Fruit fly (Drosophila melanogaster) whole organism, embryonic: ENCODE results near the gene CG34242.

Experiments used
- BEAF-32 ChIP-seq: fragments of 200-800 bp; sonication (Bioruptor generic); optimal IDR thresholded peaks from 3 replicates; lab custom pipeline; 2017; ENCODE audit warnings: missing biosample characterization, missing genetic modification characterization, mild to moderate bottlenecking, moderate library complexity, missing genetic modification reagents
- C15 ChIP-seq: fragments of 200-800 bp; sonication (Bioruptor generic); IDR thresholded peaks from 3 replicates; pipeline ENCODE4 v1.3.6; 2022; ENCODE audit warnings: missing biosample characterization, missing genetic modification characterization
- CG10654 ChIP-seq: fragments of 200-800 bp; sonication (Bioruptor generic); optimal IDR thresholded peaks from 2 replicates; lab custom pipeline; 2016; ENCODE audit warnings: missing biosample characterization, missing genetic modification characterization
- CG10959 ChIP-seq: fragments of 200-800 bp; sonication (Bioruptor generic); IDR thresholded peaks from 2 replicates; pipeline ENCODE4 v1.3.6; 2022; ENCODE audit warnings: missing biosample characterization, missing genetic modification characterization
- CG11085 ChIP-seq: fragments of 200-800 bp; sonication (Bioruptor generic); IDR thresholded peaks from 2 replicates; pipeline ENCODE4 v1.3.6; 2022; ENCODE audit warnings: missing biosample characterization, missing genetic modification characterization
- CG11504 ChIP-seq: fragments of 200-800 bp; sonication (Bioruptor generic); optimal IDR thresholded peaks from 3 replicates; lab custom pipeline; 2019; ENCODE audit warnings: missing biosample characterization, mild to moderate bottlenecking, missing genetic modification characterization, moderate library complexity
- CG12104 ChIP-seq: fragments of 200-800 bp; sonication (Bioruptor generic); optimal IDR thresholded peaks from 3 replicates; lab custom pipeline; 2016; ENCODE audit warnings: missing biosample characterization, missing genetic modification characterization
- CG12155 ChIP-seq: fragments of 200-800 bp; sonication (Bioruptor generic); optimal IDR thresholded peaks from 3 replicates; lab custom pipeline; 2016; ENCODE audit warnings: missing biosample characterization, missing genetic modification characterization
- CG14860 ChIP-seq: fragments of 200-800 bp; sonication (Bioruptor generic); IDR thresholded peaks from 3 replicates; pipeline ENCODE4 v1.3.6; 2022; ENCODE audit warnings: missing biosample characterization, missing genetic modification characterization; ENCODE audit not compliant: partially characterized antibody
- CG1647 ChIP-seq: fragments of 200-800 bp; sonication (Bioruptor generic); optimal IDR thresholded peaks from 3 replicates; lab custom pipeline; 2016; ENCODE audit warnings: missing biosample characterization, missing genetic modification characterization
- CG16779 ChIP-seq: fragments of 200-800 bp; sonication (Bioruptor generic); IDR thresholded peaks from 2 replicates; pipeline ENCODE4 v1.3.6; 2022; ENCODE audit warnings: missing biosample characterization, missing genetic modification characterization
- CG1792 ChIP-seq: fragments of 200-800 bp; sonication (Bioruptor generic); optimal IDR thresholded peaks from 2 replicates; lab custom pipeline; 2016; ENCODE audit warnings: missing biosample characterization, missing genetic modification characterization
- CG2120 ChIP-seq: fragments of 200-800 bp; sonication (Bioruptor generic); optimal IDR thresholded peaks from 3 replicates; lab custom pipeline; 2016; ENCODE audit warnings: missing biosample characterization, missing genetic modification characterization
- CG2712 ChIP-seq: fragments of 200-800 bp; optimal IDR thresholded peaks from 3 replicates; lab custom pipeline; 2019; ENCODE audit warnings: missing biosample characterization, mild to moderate bottlenecking, missing genetic modification characterization, moderate library complexity
- CG30403 ChIP-seq: fragments of 200-800 bp; sonication (Bioruptor generic); optimal IDR thresholded peaks from 3 replicates; lab custom pipeline; 2016; ENCODE audit warnings: missing biosample characterization, missing genetic modification characterization
- CG32772 ChIP-seq: fragments of 200-800 bp; sonication (Bioruptor generic); IDR thresholded peaks from 2 replicates; pipeline ENCODE4 v1.3.6; 2022; ENCODE audit warnings: missing biosample characterization, missing genetic modification characterization
- CG3726 ChIP-seq: fragments of 200-800 bp; sonication (Bioruptor generic); IDR thresholded peaks from 3 replicates; pipeline ENCODE4, ENCODE4 v1.3.6; 2022; ENCODE audit warnings: missing biosample characterization, missing genetic modification characterization
- D19A ChIP-seq: fragments of 200-800 bp; optimal IDR thresholded peaks from 3 replicates; lab custom pipeline; 2019; ENCODE audit warnings: missing biosample characterization, mild to moderate bottlenecking, missing genetic modification characterization, moderate library complexity
- Dll ChIP-seq: fragments of 200-800 bp; sonication (Bioruptor generic); IDR thresholded peaks from 4 replicates; pipeline ENCODE4 v1.3.6; 2022; ENCODE audit warnings: missing biosample characterization, missing genetic modification characterization; ENCODE audit not compliant: partially characterized antibody
- H15 ChIP-seq: fragments of 200-800 bp; sonication (Bioruptor generic); IDR thresholded peaks from 3 replicates; pipeline ENCODE4 v1.3.6; 2022; ENCODE audit warnings: missing biosample characterization, missing genetic modification characterization
- H2.0 ChIP-seq: fragments of 200-800 bp; sonication (Bioruptor generic); IDR thresholded peaks from 2 replicates; pipeline ENCODE4 v1.3.6; 2022; ENCODE audit warnings: missing biosample characterization, missing genetic modification characterization
- Hand ChIP-seq: fragments of 200-800 bp; sonication (Bioruptor generic); optimal IDR thresholded peaks from 2 replicates; lab custom pipeline; 2017; ENCODE audit warnings: mild to moderate bottlenecking, missing biosample characterization, missing genetic modification reagents, missing genetic modification characterization
- Hey ChIP-seq: fragments of 200-800 bp; sonication (Bioruptor generic); optimal IDR thresholded peaks from 3 replicates; lab custom pipeline; 2018; ENCODE audit warnings: missing biosample characterization, mild to moderate bottlenecking, missing genetic modification characterization
- Hmr ChIP-seq: fragments of 200-800 bp; sonication (Bioruptor generic); optimal IDR thresholded peaks from 3 replicates; lab custom pipeline; 2017; ENCODE audit warnings: mild to moderate bottlenecking, missing biosample characterization, missing genetic modification reagents, missing genetic modification characterization
- Kr ChIP-seq: fragments of 200-800 bp; sonication (Bioruptor generic); optimal IDR thresholded peaks from 2 replicates; lab custom pipeline; 2017; ENCODE audit warnings: missing biosample characterization, mild to moderate bottlenecking, missing genetic modification characterization
- Mad ChIP-seq: fragments of 200-800 bp; sonication (Bioruptor generic); optimal IDR thresholded peaks from 2 replicates; lab custom pipeline; 2016; ENCODE audit warnings: missing biosample characterization, missing genetic modification characterization
- Meics ChIP-seq: fragments of 200-800 bp; sonication (Bioruptor generic); optimal IDR thresholded peaks from 2 replicates; lab custom pipeline; 2017; ENCODE audit warnings: missing biosample characterization, mild to moderate bottlenecking, missing genetic modification characterization
- NC2α ChIP-seq: fragments of 200-800 bp; sonication (Bioruptor generic); optimal IDR thresholded peaks from 2 replicates; lab custom pipeline; 2016; ENCODE audit warnings: missing biosample characterization, missing genetic modification characterization
- Side ChIP-seq: fragments of 200-800 bp; sonication (Bioruptor generic); optimal IDR thresholded peaks from 2 replicates; lab custom pipeline; 2016; ENCODE audit warnings: missing biosample characterization, missing genetic modification characterization
- Six4 ChIP-seq: fragments of 200-800 bp; sonication (Bioruptor generic); optimal IDR thresholded peaks from 2 replicates; lab custom pipeline; 2016; ENCODE audit warnings: missing biosample characterization, missing genetic modification characterization
- ac ChIP-seq: fragments of 200-800 bp; sonication (Bioruptor generic); optimal IDR thresholded peaks from 3 replicates; lab custom pipeline; 2017; ENCODE audit warnings: missing biosample characterization, mild to moderate bottlenecking, missing genetic modification characterization
- chm ChIP-seq: fragments of 200-800 bp; sonication (Bioruptor generic); IDR thresholded peaks from 2 replicates; pipeline ENCODE4 v1.3.6; 2022; ENCODE audit warnings: missing biosample characterization, missing genetic modification characterization
- crc ChIP-seq: fragments of 200-800 bp; sonication (Bioruptor generic); optimal IDR thresholded peaks from 2 replicates; lab custom pipeline; 2016; ENCODE audit warnings: missing biosample characterization, missing genetic modification characterization
- disco-r ChIP-seq: fragments of 200-800 bp; sonication (Bioruptor generic); optimal IDR thresholded peaks from 2 replicates; lab custom pipeline; 2016; ENCODE audit warnings: missing biosample characterization, missing genetic modification characterization
- dmrt99B ChIP-seq: fragments of 200-800 bp; sonication (Bioruptor generic); optimal IDR thresholded peaks from 2 replicates; lab custom pipeline; 2018; ENCODE audit warnings: missing biosample characterization, mild to moderate bottlenecking, missing genetic modification characterization, moderate library complexity
- eyg ChIP-seq: fragments of 200-800 bp; sonication (Bioruptor generic); optimal IDR thresholded peaks from 3 replicates; lab custom pipeline; 2016; ENCODE audit warnings: missing biosample characterization, missing genetic modification characterization
- inv ChIP-seq: fragments of 200-800 bp; sonication (Bioruptor generic); IDR thresholded peaks from 2 replicates; pipeline ENCODE4 v1.3.6; 2022; ENCODE audit warnings: missing biosample characterization, missing genetic modification characterization; ENCODE audit not compliant: partially characterized antibody
- knrl ChIP-seq: fragments of 200-800 bp; sonication (Bioruptor generic); IDR thresholded peaks from 3 replicates; pipeline ENCODE4 v1.3.6; 2022; ENCODE audit warnings: missing biosample characterization, missing genetic modification characterization; ENCODE audit not compliant: partially characterized antibody
- lbe ChIP-seq: fragments of 200-800 bp; sonication (Bioruptor generic); optimal IDR thresholded peaks from 2 replicates; lab custom pipeline; 2016; ENCODE audit warnings: missing biosample characterization, mild to moderate bottlenecking, missing genetic modification characterization
- nom ChIP-seq: fragments of 200-800 bp; sonication (Bioruptor generic); optimal IDR thresholded peaks from 2 replicates; lab custom pipeline; 2017; ENCODE audit warnings: missing biosample characterization, missing genetic modification characterization, mild to moderate bottlenecking, moderate library complexity, missing genetic modification reagents
- p53 ChIP-seq: fragments of 200-800 bp; sonication (Bioruptor generic); optimal IDR thresholded peaks from 2 replicates; lab custom pipeline; 2016; ENCODE audit warnings: missing biosample characterization, missing genetic modification characterization
- prd ChIP-seq, 3 experiments: fragments of >200 bp in 2 of 3; fragments of 200-800 bp in 1 of 3; sonication (Bioruptor generic) in 1 of 3; optimal IDR thresholded peaks in 2 of 3; IDR thresholded peaks in 1 of 3; 2 replicates in 2 of 3; 3 replicates in 1 of 3; pipeline versions ENCODE4 v1.3.6 to Lab custom; 2017 to 2022; ENCODE audit warnings: missing biosample characterization in 1 of 3, missing genetic modification characterization in 1 of 3
- pzg ChIP-seq: fragments of 200-800 bp; sonication (Bioruptor generic); optimal IDR thresholded peaks from 3 replicates; lab custom pipeline; 2018; ENCODE audit warnings: missing biosample characterization, mild to moderate bottlenecking, missing genetic modification characterization, moderate library complexity
- scrt ChIP-seq: fragments of 200-800 bp; sonication (Bioruptor generic); optimal IDR thresholded peaks from 2 replicates; lab custom pipeline; 2018; ENCODE audit warnings: missing biosample characterization, mild to moderate bottlenecking, missing genetic modification characterization, moderate library complexity
- sqz ChIP-seq: fragments of 200-800 bp; sonication (Bioruptor generic); optimal IDR thresholded peaks from 3 replicates; lab custom pipeline; 2018; ENCODE audit warnings: missing biosample characterization, mild to moderate bottlenecking, missing genetic modification characterization
- stwl ChIP-seq: fragments of 200-800 bp; sonication (Bioruptor generic); optimal IDR thresholded peaks from 3 replicates; lab custom pipeline; 2018; ENCODE audit warnings: missing biosample characterization, mild to moderate bottlenecking, missing genetic modification characterization, moderate library complexity
- tio ChIP-seq: fragments of 200-800 bp; sonication (Bioruptor generic); optimal IDR thresholded peaks from 2 replicates; lab custom pipeline; 2017; ENCODE audit warnings: missing biosample characterization, missing genetic modification characterization, inconsistent platforms
- tna ChIP-seq: fragments of 200-800 bp; sonication (Bioruptor generic); IDR thresholded peaks from 2 replicates; pipeline ENCODE4 v1.3.6; 2022; ENCODE audit warnings: missing biosample characterization, missing genetic modification characterization; ENCODE audit not compliant: partially characterized antibody
- usp ChIP-seq: fragments of >200 bp; optimal IDR thresholded peaks from 2 replicates; lab custom pipeline; 2017; ENCODE audit warnings: missing biosample characterization, missing genetic modification characterization
- z ChIP-seq: fragments of 200-800 bp; sonication (Bioruptor generic); IDR thresholded peaks from 3 replicates; pipeline ENCODE4 v1.3.6; 2022; ENCODE audit warnings: missing biosample characterization, missing genetic modification characterization

CG34242 gene

DNA sequence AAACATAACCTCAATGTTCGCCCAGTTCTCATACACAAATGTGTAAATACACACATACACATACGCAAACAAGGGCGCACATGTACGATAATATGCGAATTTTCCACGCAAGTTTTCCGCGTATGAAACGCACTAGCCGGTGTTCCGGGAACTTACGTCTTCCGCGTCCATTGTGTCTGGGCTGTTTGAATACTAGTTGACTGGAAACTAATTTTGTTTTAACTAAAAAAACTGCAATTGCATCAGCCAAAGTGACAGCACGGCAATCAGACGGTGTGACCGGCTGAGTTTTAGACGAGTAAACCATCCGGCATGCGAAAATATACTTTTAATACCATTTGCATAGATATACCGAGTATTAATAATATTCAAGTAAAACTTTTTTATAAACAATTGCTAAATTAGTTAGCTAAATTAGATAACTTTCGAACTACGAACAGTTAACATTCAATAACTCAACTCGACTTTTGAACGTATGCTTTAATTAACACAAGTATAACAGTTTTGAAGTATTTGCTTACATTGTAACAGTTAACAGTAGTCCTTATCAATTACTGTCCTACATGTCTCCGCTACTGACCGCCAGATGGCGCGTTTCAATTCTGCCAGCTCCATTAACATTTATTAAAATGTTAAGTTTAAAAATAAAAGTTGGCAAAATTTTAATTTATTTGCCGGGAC lies 7.2 kb upstream of the CG34242 start, which contains the start of gene eIF2beta (continued):
- TF ChIP-seq D19A (peak; percentile 41), Meics (peak; percentile 64), CG1792 (GFP tag; lab: Kevin White, UChicago) (no peak), CG11085 (no peak), prd (optimal IDR thresholded peaks at IDR 0.05; lab: Kevin White, UChicago) (no peak), prd (GFP tag; IDR thresholded peaks at IDR 0.05; lab: Robert Waterston, UW) (no peak), inv (GFP tag; lab: Robert Waterston, UW) (no peak), Dll (no peak), CG12104 (GFP tag; lab: Kevin White, UChicago) (no peak), nom (GFP tag; lab: Kevin White, UChicago) (peak; percentile 58), eyg (GFP tag; lab: Kevin White, UChicago) (no peak), CG3726 (GFP tag; lab: Robert Waterston, UW) (no peak), chm (GFP tag; lab: Robert Waterston, UW) (no peak; the same call in 1 of the 2 replicates), CG10654 (GFP tag; lab: Kevin White, UChicago) (no peak), ac (GFP tag; lab: Kevin White, UChicago) (peak; percentile 38), Six4 (GFP tag; lab: Kevin White, UChicago) (no peak), H15 (no peak), CG12155 (GFP tag; lab: Kevin White, UChicago) (no peak), CG30403 (GFP tag; lab: Kevin White, UChicago) (no peak), pzg (GFP tag; lab: Kevin White, UChicago) (peak; percentile 75), Kr (GFP tag; lab: Kevin White, UChicago) (no peak), crc (GFP tag; lab: Kevin White, UChicago) (peak; percentile 37), tna (no peak), CG14860 (no peak), Hey (tag; lab: Kevin White, UChicago) (no peak), p53 (GFP tag; lab: Kevin White, UChicago) (no peak), knrl (no peak), CG1647 (GFP tag; lab: Kevin White, UChicago) (no peak), CG10959 (GFP tag; lab: Robert Waterston, UW) (no peak), CG11504 (tag; lab: Kevin White, UChicago) (peak; percentile 42), Side (peak; percentile 10), CG16779 (GFP tag; lab: Robert Waterston, UW) (no peak), dmrt99B (tag; lab: Kevin White, UChicago) (peak; percentile 54), scrt (GFP tag; lab: Kevin White, UChicago) (peak; percentile 11), BEAF-32 (GFP tag; lab: Kevin White, UChicago) (peak; percentile 40), H2.0 (GFP tag; lab: Robert Waterston, UW) (no peak), Hand (no peak), z (no peak), usp (GFP tag; lab: Kevin White, UChicago) (no peak), NC2α (GFP tag; lab: Kevin White, UChicago) (no peak), CG2120 (GFP tag; lab: Kevin White, UChicago) (peak; percentile 3), tio (GFP tag; lab: Kevin White, UChicago) (no peak), stwl (tag; lab: Kevin White, UChicago) (peak; percentile 46), lbe (GFP tag; lab: Kevin White, UChicago) (peak; percentile 73), Mad (GFP tag; lab: Kevin White, UChicago) (no peak), Hmr (GFP tag; lab: Kevin White, UChicago) (peak; percentile 32), disco-r (GFP tag; lab: Kevin White, UChicago) (no peak), CG32772 (no peak), CG2712 (tag; lab: Kevin White, UChicago) (peak; percentile 48), sqz (peak; percentile 51), C15 (no peak)
